Worm (Caenorhabditis elegans) whole organism, L4 larva: ENCODE results near the gene ttr-32.

Source experiments
- ama-1 ChIP-seq: fragments of 150-350 bp; optimal IDR thresholded peaks from 2 replicates; lab custom pipeline; 2014; ENCODE audit warnings: inconsistent platforms, mixed read lengths
- nhr-237 ChIP-seq: sonication (generic microtip); optimal IDR thresholded peaks from 2 replicates; lab custom pipeline; 2017; ENCODE audit warnings: missing biosample characterization, missing genetic modification characterization
- ztf-7 ChIP-seq: fragments of 150-350 bp; optimal IDR thresholded peaks from 2 replicates; lab custom pipeline; 2014; ENCODE audit warnings: missing biosample characterization, missing genetic modification characterization

DNA sequence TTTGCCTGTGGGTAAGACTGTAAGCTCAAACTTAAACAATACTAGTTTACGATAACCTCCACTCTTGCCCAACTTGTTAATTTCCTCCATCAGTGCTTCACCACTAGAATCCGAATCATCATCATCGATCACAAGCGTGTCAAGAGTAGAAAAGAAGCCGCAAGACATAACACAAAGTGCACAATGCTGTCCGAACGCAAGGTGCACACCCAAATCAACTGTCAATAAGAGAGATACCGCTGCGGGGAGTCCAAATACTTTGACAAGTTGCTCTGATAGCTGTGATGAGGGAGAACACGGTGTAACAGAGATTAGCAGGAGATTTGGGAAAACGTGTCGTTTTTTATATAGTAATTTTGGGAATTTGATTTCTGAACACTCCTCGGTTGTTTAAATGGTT is 34.8 kb upstream of the ttr-32 start:
- TF ChIP-seq ama-1 (lab: Kevin White, UChicago), result no peak
- TF ChIP-seq nhr-237 (tag; lab: Kevin White, UChicago), result no peak
- TF ChIP-seq ztf-7, result no peak
